Worm (Caenorhabditis elegans): ENCODE measurements around the gene ZK546.5.
"Not testable (repeated sequence)": the region's sequence is repeated elsewhere in the genome, so short reads cannot be mapped to it uniquely, and the experiment has no call there.

The ZK546.5 gene

DNA sequence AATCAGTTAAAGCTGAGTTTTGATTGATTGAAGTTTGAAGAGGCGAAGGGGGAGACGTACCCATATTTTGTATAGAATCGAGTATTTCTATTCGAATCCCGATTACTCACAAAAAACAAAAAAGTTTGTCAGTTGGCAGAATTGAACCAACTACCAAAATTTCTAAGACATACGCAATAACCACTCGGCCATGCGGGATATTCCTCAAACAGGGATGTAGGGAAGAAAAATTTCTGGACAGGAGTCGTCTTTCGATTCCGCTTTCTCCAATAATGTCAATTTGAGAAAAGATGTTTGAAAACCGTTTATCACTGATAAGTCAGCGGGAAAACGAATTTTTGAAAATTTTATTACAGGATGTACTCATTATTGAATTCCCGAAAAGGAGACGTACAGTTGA, 7.3 kb upstream of the ZK546.5 start (continued):
- 0 out of 2 replicates have a peak, but pooled peaks have one; percentile 15 for TF ChIP-seq lin-29 (GFP tag; IDR thresholded peaks at IDR 0.05)
- peak; percentile 73 for TF ChIP-seq T26A8.4 (GFP tag; IDR thresholded peaks at IDR 0.05)
- TF ChIP-seq Y105C5A.15 (GFP tag; IDR thresholded peaks at IDR 0.05): peak; percentile 87; the same call in 1 of the 2 replicates
- TF ChIP-seq dmd-9 (GFP tag; IDR thresholded peaks at IDR 0.05): 0 out of 2 replicates have a peak, but pooled peaks have one; percentile 60
- TF ChIP-seq zip-11 (GFP tag; IDR thresholded peaks at IDR 0.05): 0 out of 2 replicates have a peak, but pooled peaks have one; percentile 18

ce11 chrII:4931286-4931685, 4.3 kb upstream of the ZK546.5 start:
- TF ChIP-seq Y105C5A.15 (GFP tag; IDR thresholded peaks at IDR 0.05): no peak
- TF ChIP-seq ctbp-1 (GFP tag; IDR thresholded peaks at IDR 0.05): no peak
- no peak for TF ChIP-seq daf-19 (GFP tag; conservative IDR thresholded peaks at IDR 0.05)
- TF ChIP-seq unc-62 (GFP tag; optimal IDR thresholded peaks at IDR 0.05 in 1 of 2): peak in 1 of 2 experiments; percentile 91
- no peak for TF ChIP-seq unc-62 (tag; optimal IDR thresholded peaks at IDR 0.05)
- TF ChIP-seq aly-2 (tag; optimal IDR thresholded peaks at IDR 0.05): no peak
- no peak for TF ChIP-seq zip-11 (GFP tag; IDR thresholded peaks at IDR 0.05)

- TF ChIP-seq lin-38, D1046.2, lim-7 (GFP tag; IDR thresholded peaks at IDR 0.05): not testable (repeated sequence)
These were observed 2.9 kb upstream of the ZK546.5 start, which contains the start of gene msp-152 for ce11 chrII:4932727-4933126. TSS of gene msp-152 (plus strand) at chrII:4933027.

DNA sequence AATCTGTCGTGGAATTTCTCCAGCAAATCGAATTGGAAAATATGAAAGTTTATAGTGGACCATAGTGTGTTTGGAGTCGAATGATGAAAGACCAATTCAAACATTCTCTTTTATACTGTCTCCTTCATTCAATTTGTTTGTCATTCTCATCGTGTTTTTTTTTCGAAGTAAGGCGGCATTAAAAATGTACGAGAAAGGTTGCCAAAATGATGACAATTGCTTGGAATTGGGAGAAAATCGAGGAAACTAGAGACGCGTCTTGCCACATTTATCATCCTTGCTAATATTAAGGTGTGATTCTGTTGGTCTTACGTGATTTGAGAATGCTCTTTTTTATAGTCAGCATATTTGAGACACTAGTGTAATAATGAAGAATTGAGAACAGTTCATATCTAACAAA, 664 bp upstream of the ZK546.5 start, which contains the start of gene gst-30:
Gene gst-30, minus strand, starts transcription at position 101 of the 400 bp plus-strand sequence.
- no peak for TF ChIP-seq fkh-10 (GFP tag; optimal IDR thresholded peaks at IDR 0.05)
- TF ChIP-seq ZK546.5 (tag; optimal IDR thresholded peaks at IDR 0.05): no peak
- TF ChIP-seq dve-1 (tag; optimal IDR thresholded peaks at IDR 0.05; ENCODE audit: insufficient read depth): no peak
- no peak for TF ChIP-seq Y48G9A.11 (GFP tag; IDR thresholded peaks at IDR 0.05)
- no peak for TF ChIP-seq tra-1 (GFP tag; IDR thresholded peaks at IDR 0.05)
- TF ChIP-seq D1046.2 (GFP tag; IDR thresholded peaks at IDR 0.05): no peak
- no peak for TF ChIP-seq unc-39 (tag; optimal IDR thresholded peaks at IDR 0.05)
- TF ChIP-seq fos-1 (tag; optimal IDR thresholded peaks at IDR 0.05): no peak
- no peak for TF ChIP-seq ceh-28 (tag; optimal IDR thresholded peaks at IDR 0.05)
- no peak for TF ChIP-seq ceh-62 (tag; optimal IDR thresholded peaks at IDR 0.05)
- no peak for TF ChIP-seq zfp-2 (tag; optimal IDR thresholded peaks at IDR 0.05)
- no peak for TF ChIP-seq lin-29 (GFP tag; IDR thresholded peaks at IDR 0.05)
- TF ChIP-seq F37D6.2 (tag; optimal IDR thresholded peaks at IDR 0.05): no peak
- no peak for TF ChIP-seq F26F4.8 (GFP tag; conservative IDR thresholded peaks at IDR 0.05)

DNA sequence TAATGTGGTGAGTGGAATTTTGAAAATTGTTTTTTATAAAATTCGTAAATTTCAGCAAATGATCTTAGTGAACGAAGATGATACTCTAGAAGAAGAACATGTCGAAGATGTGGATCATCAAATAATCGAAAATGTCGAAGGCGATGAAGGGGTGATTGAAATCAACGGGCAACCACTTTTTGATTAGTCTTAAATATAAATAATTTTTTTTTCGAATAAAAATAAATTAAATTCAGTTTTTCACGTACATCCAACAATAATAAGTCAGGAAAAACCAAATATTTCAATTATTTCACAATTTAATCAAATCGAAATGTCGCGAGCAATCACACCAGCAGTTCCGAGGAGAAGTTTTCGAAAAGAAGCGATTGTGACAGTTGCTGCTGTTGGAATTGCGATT, 2.1 kb downstream of the ZK546.5 start, which contains the start of gene ZK546.4:
Gene ZK546.4, plus strand, starts transcription at position 301 of the 400 bp plus-strand sequence.
- TF ChIP-seq dmd-8 (GFP tag; IDR thresholded peaks at IDR 0.05): no peak

- TF ChIP-seq mxl-3 (GFP tag; optimal IDR thresholded peaks at IDR 0.05): no peak
- no peak for TF ChIP-seq dve-1 (tag; optimal IDR thresholded peaks at IDR 0.05; ENCODE audit: insufficient read depth)
- no peak for TF ChIP-seq ceh-82 (tag; optimal IDR thresholded peaks at IDR 0.05)
These were observed 5.4 kb downstream of the ZK546.5 start, which contains the start of gene cblc-1 for ce11 chrII:4941050-4941449. TSS of gene cblc-1 (minus strand) at chrII:4941150.

ce11 chrII:4941541-4942206, 6.1 kb downstream of the ZK546.5 start, which contains the start of gene ZK546.19:
TSS of gene ZK546.19 (plus strand) at chrII:4941726.
- no peak for TF ChIP-seq lir-3 (tag; optimal IDR thresholded peaks at IDR 0.05)
- TF ChIP-seq ZK546.5 (tag; optimal IDR thresholded peaks at IDR 0.05): no peak
- TF ChIP-seq nhr-11 (tag; optimal IDR thresholded peaks at IDR 0.05): no peak
- no peak for TF ChIP-seq hmg-1.1 (GFP tag; IDR thresholded peaks at IDR 0.05)
- peak; percentile 68 for TF ChIP-seq php-3 (GFP tag; IDR thresholded peaks at IDR 0.05)
- TF ChIP-seq set-16 (GFP tag; IDR thresholded peaks at IDR 0.05): no peak
- no peak for TF ChIP-seq nhr-25 (tag; optimal IDR thresholded peaks at IDR 0.05; ENCODE audit: borderline replicate concordance, insufficient read depth)
- TF ChIP-seq pqm-1 (tag; optimal IDR thresholded peaks at IDR 0.05): peak; percentile 4
- TF ChIP-seq lin-39 (tag; optimal IDR thresholded peaks at IDR 0.05): no peak
- no peak for TF ChIP-seq ceh-28 (tag; optimal IDR thresholded peaks at IDR 0.05)
- TF ChIP-seq F26F4.8 (GFP tag; conservative IDR thresholded peaks at IDR 0.05): no peak
- no peak for TF ChIP-seq ztf-7 (tag; optimal IDR thresholded peaks at IDR 0.05)
- TF ChIP-seq dmd-6 (GFP tag; IDR thresholded peaks at IDR 0.05): no peak; the same call in 1 of the 2 replicates
- peak; percentile 100 for TF ChIP-seq aha-1 (tag)
- no peak for TF ChIP-seq nhr-237 (tag; optimal IDR thresholded peaks at IDR 0.05)

All from whole organism, L4 larva.